Worm (Caenorhabditis elegans) whole organism, L1 larva: ENCODE data around the gene nhr-167.

Experiments
- C04F5.9 ChIP-seq: sonication (generic microtip); optimal IDR thresholded peaks from 2 replicates; lab custom pipeline; 2016; ENCODE audit warnings: missing genetic modification characterization, missing compliant biosample characterization
- C16A3.4 ChIP-seq: fragments of 150-350 bp; optimal IDR thresholded peaks from 2 replicates; lab custom pipeline; 2014; ENCODE audit warnings: missing biosample characterization, missing genetic modification characterization
- C34B4.2 ChIP-seq: sonication (generic microtip); optimal IDR thresholded peaks from 2 replicates; lab custom pipeline; 2017; ENCODE audit warnings: mild to moderate bottlenecking, missing genetic modification characterization, missing compliant biosample characterization
- aha-1 ChIP-seq: fragments of 150-350 bp; optimal IDR thresholded peaks from 2 replicates; lab custom pipeline; 2014; ENCODE audit warnings: missing biosample characterization, missing genetic modification characterization
- alr-1 ChIP-seq: fragments of 200-800 bp; sonication (Bioruptor generic); optimal IDR thresholded peaks from 2 replicates; lab custom pipeline; 2018; ENCODE audit warnings: borderline replicate concordance, mild to moderate bottlenecking, missing genetic modification characterization, missing compliant biosample characterization
- aly-2 ChIP-seq: fragments of 150-350 bp; optimal IDR thresholded peaks from 2 replicates; lab custom pipeline; 2014; ENCODE audit warnings: missing biosample characterization, missing genetic modification characterization
- ceh-63 ChIP-seq: fragments of 200-800 bp; sonication (Bioruptor generic); optimal IDR thresholded peaks from 2 replicates; lab custom pipeline; 2018; ENCODE audit warnings: mild to moderate bottlenecking, missing genetic modification characterization, missing compliant biosample characterization
- ceh-8 ChIP-seq: fragments of 200-800 bp; sonication (Bioruptor generic); optimal IDR thresholded peaks from 2 replicates; lab custom pipeline; 2018; ENCODE audit warnings: mild to moderate bottlenecking, missing genetic modification characterization, moderate library complexity, missing compliant biosample characterization
- ceh-82 ChIP-seq, 3 experiments: fragments of 150-350 bp in 1 of 3; sonication (generic microtip) in 2 of 3; optimal IDR thresholded peaks; 2 replicates each; lab custom pipeline; 2014 to 2017; ENCODE audit warnings: missing biosample characterization in 3 of 3, missing genetic modification characterization in 3 of 3
- ceh-88 ChIP-seq: fragments of 200-800 bp; sonication (Bioruptor generic); IDR thresholded peaks from 2 replicates; pipeline ENCODE4 v1.3.6; 2022; ENCODE audit warnings: missing genetic modification characterization, missing compliant biosample characterization
- dpl-1 ChIP-seq, 3 experiments: fragments of 150-350 bp in 2 of 3; sonication (generic microtip) in 1 of 3; optimal IDR thresholded peaks; 2 replicates each; lab custom pipeline; 2014 to 2017; ENCODE audit warnings: missing biosample characterization in 3 of 3, missing genetic modification characterization in 3 of 3, missing genetic modification reagents in 3 of 3
- dsc-1 ChIP-seq: sonication (generic microtip); optimal IDR thresholded peaks from 2 replicates; lab custom pipeline; 2016; ENCODE audit warnings: mild to moderate bottlenecking, missing genetic modification characterization, missing compliant biosample characterization
- efl-1 ChIP-seq, 4 experiments: fragments of 150-350 bp; optimal IDR thresholded peaks in 3 of 4; peaks in 1 of 4; 1 replicate in 1 of 4; 2 replicates in 3 of 4; lab custom pipeline; 2014; ENCODE audit warnings: missing biosample characterization in 2 of 4, missing genetic modification characterization in 2 of 4, missing genetic modification reagents in 2 of 4
- efl-3 ChIP-seq: fragments of 200-800 bp; sonication (Bioruptor generic); optimal IDR thresholded peaks from 2 replicates; lab custom pipeline; 2018; ENCODE audit warnings: mild to moderate bottlenecking, missing genetic modification characterization, missing compliant biosample characterization
- egl-13 ChIP-seq: sonication (generic microtip); optimal IDR thresholded peaks from 2 replicates; lab custom pipeline; 2016; ENCODE audit warnings: missing genotype, missing genetic modification reagents, missing genetic modification characterization, missing compliant biosample characterization
- egl-27 ChIP-seq, 2 experiments: fragments of 150-350 bp in 1 of 2; sonication (generic microtip); optimal IDR thresholded peaks; 3 replicates each; lab custom pipeline; 2017 to 2018; ENCODE audit warnings: missing biosample characterization in 2 of 2, missing genetic modification characterization in 2 of 2, missing genetic modification reagents in 2 of 2
- elt-2 ChIP-seq: sonication (generic microtip); optimal IDR thresholded peaks from 2 replicates; lab custom pipeline; 2016; ENCODE audit warnings: missing genetic modification characterization, mild to moderate bottlenecking, inconsistent platforms, missing compliant biosample characterization, missing genetic modification reagents
- elt-3 ChIP-seq, 6 experiments: fragments of 150-350 bp in 1 of 6; sonication (generic microtip); optimal IDR thresholded peaks; 2 replicates each; lab custom pipeline; 2017 to 2018; ENCODE audit warnings: missing biosample characterization in 6 of 6, missing genetic modification characterization in 6 of 6, inconsistent platforms in 1 of 6
- fkh-10 ChIP-seq: sonication (generic microtip); optimal IDR thresholded peaks from 2 replicates; lab custom pipeline; 2017; ENCODE audit warnings: missing biosample characterization, missing genetic modification reagents, missing genetic modification characterization
- grh-1 ChIP-seq: fragments of 200-800 bp; sonication (Bioruptor generic); IDR thresholded peaks from 2 replicates; pipeline ENCODE4 v1.3.6; 2022; ENCODE audit warnings: missing genetic modification reagents, missing genetic modification characterization, missing compliant biosample characterization
- hpl-2 ChIP-seq: fragments of 150-350 bp; optimal IDR thresholded peaks from 2 replicates; lab custom pipeline; 2014; ENCODE audit warnings: missing biosample characterization, missing genetic modification reagents, missing genetic modification characterization
- irx-1 ChIP-seq: sonication (generic microtip); optimal IDR thresholded peaks from 2 replicates; lab custom pipeline; 2016; ENCODE audit warnings: missing genetic modification characterization, missing compliant biosample characterization
- isw-1 ChIP-seq: fragments of 200-800 bp; sonication (Bioruptor generic); IDR thresholded peaks from 2 replicates; pipeline ENCODE4 v1.3.6; 2022; ENCODE audit warnings: missing genetic modification characterization, missing compliant biosample characterization
- jun-1 ChIP-seq: fragments of 150-350 bp; optimal IDR thresholded peaks from 2 replicates; lab custom pipeline; 2014; ENCODE audit warnings: missing biosample characterization, missing genetic modification reagents, missing genetic modification characterization
- lin-14 ChIP-seq: fragments of 200-800 bp; sonication (Bioruptor generic); optimal IDR thresholded peaks from 2 replicates; lab custom pipeline; 2018; ENCODE audit warnings: mild to moderate bottlenecking, missing genetic modification characterization, moderate library complexity, missing compliant biosample characterization
- lin-35 ChIP-seq, 2 experiments: fragments of 150-350 bp; optimal IDR thresholded peaks; 2 replicates each; lab custom pipeline; 2014; ENCODE audit warnings: missing biosample characterization in 2 of 2, missing genetic modification characterization in 2 of 2, missing genetic modification reagents in 2 of 2
- lsy-2 ChIP-seq, 2 experiments: fragments of 150-350 bp; optimal IDR thresholded peaks; 2 replicates each; lab custom pipeline; 2014; ENCODE audit warnings: missing biosample characterization in 2 of 2, missing genetic modification characterization in 2 of 2
- mab-9 ChIP-seq: fragments of 200-800 bp; sonication (Bioruptor generic); IDR thresholded peaks from 2 replicates; pipeline ENCODE4 v1.3.6; 2022; ENCODE audit warnings: missing genetic modification reagents, missing genetic modification characterization, missing compliant biosample characterization
- mdl-1 ChIP-seq, 2 experiments: fragments of 150-350 bp; optimal IDR thresholded peaks; 2 replicates each; lab custom pipeline; 2014 to 2017; ENCODE audit warnings: missing biosample characterization in 2 of 2, missing genetic modification characterization in 2 of 2, inconsistent platforms in 1 of 2
- mef-2 ChIP-seq: fragments of 150-350 bp; optimal IDR thresholded peaks from 2 replicates; lab custom pipeline; 2014; ENCODE audit warnings: missing biosample characterization, missing genetic modification characterization
- nhr-19 ChIP-seq: fragments of 200-800 bp; sonication (Bioruptor generic); conservative IDR thresholded peaks from 2 replicates; pipeline ENCODE4 v1.3.6; 2022; ENCODE audit warnings: missing genetic modification characterization, missing compliant biosample characterization
- nhr-20 ChIP-seq: sonication (generic microtip); optimal IDR thresholded peaks from 2 replicates; lab custom pipeline; 2016; ENCODE audit warnings: mild to moderate bottlenecking, missing genetic modification characterization, missing compliant biosample characterization
- nhr-71 ChIP-seq: sonication (generic microtip); optimal IDR thresholded peaks from 2 replicates; lab custom pipeline; 2016; ENCODE audit warnings: mild to moderate bottlenecking, missing genetic modification characterization, moderate library complexity, missing compliant biosample characterization
- nhr-76 ChIP-seq: sonication (generic microtip); optimal IDR thresholded peaks from 2 replicates; lab custom pipeline; 2017; ENCODE audit warnings: missing biosample characterization, missing genetic modification characterization
- nhr-77 ChIP-seq: fragments of 150-350 bp; optimal IDR thresholded peaks from 2 replicates; lab custom pipeline; 2014; ENCODE audit warnings: missing biosample characterization, missing genetic modification characterization
- nhr-85 ChIP-seq: sonication (generic microtip); peaks from one replicate; lab custom pipeline; 2016; ENCODE audit warnings: missing genetic modification characterization, inconsistent platforms, missing compliant biosample characterization
- nhr-90 ChIP-seq: sonication (generic microtip); optimal IDR thresholded peaks from 2 replicates; lab custom pipeline; 2016; ENCODE audit warnings: mild to moderate bottlenecking, missing genetic modification characterization, missing compliant biosample characterization; ENCODE audit not compliant: poor library complexity
- pag-3 ChIP-seq: sonication (generic microtip); optimal IDR thresholded peaks from 2 replicates; lab custom pipeline; 2017; ENCODE audit warnings: missing genetic modification characterization, mild to moderate bottlenecking, missing compliant biosample characterization, antibody characterized with exemption, borderline replicate concordance; ENCODE audit not compliant: insufficient read depth
- pax-3 ChIP-seq: fragments of 200-800 bp; sonication (Bioruptor generic); optimal IDR thresholded peaks from 2 replicates; lab custom pipeline; 2018; ENCODE audit warnings: mild to moderate bottlenecking, missing genetic modification characterization, moderate library complexity, missing compliant biosample characterization
- snpc-4 ChIP-seq: fragments of 150-350 bp; optimal IDR thresholded peaks from 2 replicates; lab custom pipeline; 2014; ENCODE audit warnings: missing biosample characterization, missing genetic modification characterization
- sox-4 ChIP-seq: sonication (generic microtip); optimal IDR thresholded peaks from 2 replicates; lab custom pipeline; 2016; ENCODE audit warnings: missing genetic modification characterization, missing compliant biosample characterization
- sptf-1 ChIP-seq: fragments of 150-350 bp; optimal IDR thresholded peaks from 2 replicates; lab custom pipeline; 2014; ENCODE audit warnings: missing biosample characterization, missing genetic modification characterization
- sup-37 ChIP-seq: fragments of 200-800 bp; sonication (Bioruptor generic); optimal IDR thresholded peaks from 2 replicates; lab custom pipeline; 2018; ENCODE audit warnings: mild to moderate bottlenecking, missing genetic modification characterization, missing compliant biosample characterization
- swsn-7 ChIP-seq: sonication (generic microtip); optimal IDR thresholded peaks from 2 replicates; lab custom pipeline; 2016; ENCODE audit warnings: missing genetic modification characterization, missing compliant biosample characterization
- tbx-2 ChIP-seq: sonication (generic microtip); optimal IDR thresholded peaks from 2 replicates; lab custom pipeline; 2016; ENCODE audit warnings: missing genetic modification characterization, missing compliant biosample characterization
- tlp-1 ChIP-seq: fragments of 150-350 bp; optimal IDR thresholded peaks from 2 replicates; lab custom pipeline; 2014; ENCODE audit warnings: missing biosample characterization, missing genetic modification characterization
- unc-130 ChIP-seq: fragments of 150-350 bp; optimal IDR thresholded peaks from 2 replicates; lab custom pipeline; 2017; ENCODE audit warnings: missing biosample characterization, missing genetic modification characterization, inconsistent platforms
- unc-30 ChIP-seq: sonication (generic microtip); optimal IDR thresholded peaks from 2 replicates; lab custom pipeline; 2017; ENCODE audit warnings: missing biosample characterization, missing genetic modification characterization
- unc-62 ChIP-seq: fragments of 150-350 bp; optimal IDR thresholded peaks from 2 replicates; lab custom pipeline; 2014; ENCODE audit warnings: missing biosample characterization, missing genetic modification reagents, missing genetic modification characterization
- unc-86 ChIP-seq: sonication (generic microtip); optimal IDR thresholded peaks from 2 replicates; lab custom pipeline; 2016; ENCODE audit warnings: missing genetic modification characterization, missing compliant biosample characterization
- xbp-1 ChIP-seq: sonication (generic microtip); optimal IDR thresholded peaks from 2 replicates; lab custom pipeline; 2016; ENCODE audit warnings: missing genetic modification characterization, missing compliant biosample characterization
- zag-1 ChIP-seq: fragments of 150-350 bp; optimal IDR thresholded peaks from 2 replicates; lab custom pipeline; 2014; ENCODE audit warnings: missing biosample characterization, missing genetic modification characterization
- ztf-11 ChIP-seq, 2 experiments: sonication (generic microtip); optimal IDR thresholded peaks; 2 replicates each; lab custom pipeline; 2016 to 2017; ENCODE audit warnings: missing genetic modification characterization in 2 of 2, missing biosample characterization in 1 of 2, missing compliant biosample characterization in 1 of 2

Gene nhr-167

DNA sequence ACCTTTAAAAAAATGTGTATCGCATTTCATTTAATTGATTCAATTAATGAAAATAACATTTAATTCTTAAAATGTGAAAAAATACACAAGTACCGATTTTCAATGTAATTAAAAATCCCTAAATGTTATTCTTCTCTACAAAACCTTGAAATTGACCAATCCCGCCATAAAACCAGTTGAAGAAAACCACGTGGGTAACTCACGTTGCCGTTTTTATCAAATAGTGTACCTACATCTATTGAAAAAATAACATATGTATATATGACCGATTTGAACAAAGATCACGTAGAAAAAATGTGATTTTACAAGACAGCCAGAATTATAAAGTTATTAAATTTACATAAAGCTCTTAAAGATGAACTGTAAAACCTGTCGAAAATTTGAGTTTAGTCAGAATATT lies 16.7 kb downstream of the nhr-167 start:
- no peak for TF ChIP-seq ceh-8 (GFP tag; lab: Kevin White, UChicago)
- TF ChIP-seq mdl-1 (tag; optimal IDR thresholded peaks at IDR 0.05; lab: Kevin White, UChicago): peak in 1 of 2 experiments; percentile 1
- TF ChIP-seq unc-86 (tag; lab: Kevin White, UChicago): no peak
- TF ChIP-seq unc-130 (tag; lab: Kevin White, UChicago): no peak
- TF ChIP-seq irx-1: no peak
- TF ChIP-seq mab-9 (GFP tag; lab: Robert Waterston, UW): no peak
- TF ChIP-seq C16A3.4 (tag; lab: Kevin White, UChicago): no peak
- no peak for TF ChIP-seq dsc-1 (tag; lab: Kevin White, UChicago)
- TF ChIP-seq nhr-85 (tag; lab: Kevin White, UChicago): peak; percentile 84
- no peak for TF ChIP-seq C04F5.9
- TF ChIP-seq fkh-10 (GFP tag; lab: Kevin White, UChicago): no peak
- peak; percentile 53 for TF ChIP-seq lin-14 (GFP tag; lab: Kevin White, UChicago)
- TF ChIP-seq mef-2 (tag; lab: Kevin White, UChicago): no peak
- no peak for TF ChIP-seq aly-2 (tag; lab: Kevin White, UChicago)
- no peak for TF ChIP-seq xbp-1 (tag; lab: Kevin White, UChicago)
- no peak for TF ChIP-seq efl-1 (optimal IDR thresholded peaks at IDR 0.05; lab: Kevin White, UChicago)
- no peak for TF ChIP-seq efl-1 (GFP tag; optimal IDR thresholded peaks at IDR 0.05 in 1 of 2; lab: Kevin White, UChicago)
- no peak for TF ChIP-seq aha-1
- TF ChIP-seq C34B4.2 (tag; lab: Kevin White, UChicago): no peak
- no peak for TF ChIP-seq elt-2 (tag; lab: Kevin White, UChicago)
- TF ChIP-seq lin-35 (GFP tag; optimal IDR thresholded peaks at IDR 0.05; lab: Kevin White, UChicago): peak in 1 of 2 experiments; percentile 40
- TF ChIP-seq sox-4 (tag; lab: Kevin White, UChicago): no peak
- no peak for TF ChIP-seq sup-37 (GFP tag; lab: Kevin White, UChicago)
- no peak for TF ChIP-seq ceh-63 (GFP tag; lab: Kevin White, UChicago)
- TF ChIP-seq isw-1 (GFP tag; lab: Robert Waterston, UW): no peak
- no peak for TF ChIP-seq ztf-11 (tag; optimal IDR thresholded peaks at IDR 0.05; lab: Kevin White, UChicago)
- no peak for TF ChIP-seq hpl-2 (GFP tag; lab: Kevin White, UChicago)
- TF ChIP-seq unc-62: no peak
- no peak for TF ChIP-seq ceh-82 (tag; optimal IDR thresholded peaks at IDR 0.05; lab: Kevin White, UChicago)
- peak; percentile 24 for TF ChIP-seq tbx-2 (tag; lab: Kevin White, UChicago)
- no peak for TF ChIP-seq unc-30 (tag; lab: Kevin White, UChicago)
- no peak for TF ChIP-seq swsn-7 (tag; lab: Kevin White, UChicago)
- TF ChIP-seq egl-27 (tag; optimal IDR thresholded peaks at IDR 0.05; lab: Kevin White, UChicago): no peak
- TF ChIP-seq alr-1: no peak
- TF ChIP-seq grh-1 (GFP tag; lab: Robert Waterston, UW): peak; percentile 65; the same call in 1 of the 2 replicates
- no peak for TF ChIP-seq pag-3 (tag; lab: Kevin White, UChicago)
- no peak for TF ChIP-seq nhr-76 (tag; lab: Kevin White, UChicago)
- peak; percentile 64 for TF ChIP-seq nhr-20 (tag; lab: Kevin White, UChicago)
- TF ChIP-seq efl-3 (GFP tag; lab: Kevin White, UChicago): no peak
- no peak for TF ChIP-seq egl-13 (tag; lab: Kevin White, UChicago)
- TF ChIP-seq tlp-1 (tag; lab: Kevin White, UChicago): no peak
- no peak for TF ChIP-seq nhr-77 (tag; lab: Kevin White, UChicago)
- TF ChIP-seq nhr-90: no peak
- peak; percentile 13 for TF ChIP-seq nhr-71 (tag; lab: Kevin White, UChicago)
- peak; percentile 10 for TF ChIP-seq nhr-19 (GFP tag; lab: Robert Waterston, UW)
- TF ChIP-seq dpl-1 (GFP tag; optimal IDR thresholded peaks at IDR 0.05; lab: Kevin White, UChicago): no peak
- TF ChIP-seq elt-3 (tag; optimal IDR thresholded peaks at IDR 0.05; lab: Kevin White, UChicago): peak in 2 of 6 experiments; percentile 22 to 81
- TF ChIP-seq snpc-4 (tag; lab: Kevin White, UChicago): no peak
- TF ChIP-seq sptf-1 (tag; lab: Kevin White, UChicago): no peak
- no peak for TF ChIP-seq zag-1 (tag; lab: Kevin White, UChicago)
- no peak for TF ChIP-seq jun-1 (tag; lab: Kevin White, UChicago)
- no peak for TF ChIP-seq pax-3 (tag; lab: Kevin White, UChicago)
- no peak for TF ChIP-seq lsy-2 (tag; optimal IDR thresholded peaks at IDR 0.05; lab: Kevin White, UChicago)
- TF ChIP-seq ceh-88 (GFP tag; lab: Robert Waterston, UW): no peak
